Worm (Caenorhabditis elegans) whole organism, mixed stage, embryonic: Measurements from ENCODE around the gene ZK185.4.

Experiments
- M03D4.4 ChIP-seq: sonication (generic microtip); optimal IDR thresholded peaks from 2 replicates; lab custom pipeline; 2017; ENCODE audit warnings: mild to moderate bottlenecking, missing genetic modification characterization, missing compliant biosample characterization
- blmp-1 ChIP-seq: fragments of 150-350 bp; optimal IDR thresholded peaks from 2 replicates; lab custom pipeline; 2014; ENCODE audit warnings: missing biosample characterization, missing genetic modification characterization
- ceh-39 ChIP-seq: fragments of 150-350 bp; optimal IDR thresholded peaks from 2 replicates; lab custom pipeline; 2014; ENCODE audit warnings: missing biosample characterization, missing genetic modification characterization
- ceh-43 ChIP-seq: fragments of 200-800 bp; sonication (Bioruptor generic); optimal IDR thresholded peaks from 2 replicates; lab custom pipeline; 2018; ENCODE audit warnings: mild to moderate bottlenecking, missing genetic modification characterization, moderate library complexity, missing compliant biosample characterization
- ces-1 ChIP-seq: fragments of 150-350 bp; optimal IDR thresholded peaks from 2 replicates; lab custom pipeline; 2014; ENCODE audit warnings: missing biosample characterization, missing genetic modification reagents, missing genetic modification characterization
- cnd-1 ChIP-seq: fragments of 200-800 bp; sonication (Bioruptor generic); optimal IDR thresholded peaks from 2 replicates; lab custom pipeline; 2018; ENCODE audit warnings: mild to moderate bottlenecking, missing genetic modification characterization, missing compliant biosample characterization
- drap-1 ChIP-seq: fragments of 200-800 bp; sonication (Bioruptor generic); optimal IDR thresholded peaks from 3 replicates; lab custom pipeline; 2018; ENCODE audit warnings: mild to moderate bottlenecking, missing genetic modification characterization, missing compliant biosample characterization
- elt-1 ChIP-seq: sonication (generic microtip); optimal IDR thresholded peaks from 2 replicates; lab custom pipeline; 2017; ENCODE audit warnings: missing genetic modification characterization, mild to moderate bottlenecking, missing compliant biosample characterization, antibody characterized with exemption, moderate library complexity, borderline replicate concordance; ENCODE audit not compliant: insufficient read depth
- elt-3 ChIP-seq: fragments of 150-350 bp; optimal IDR thresholded peaks from 2 replicates; lab custom pipeline; 2014; ENCODE audit warnings: missing biosample characterization, missing genetic modification characterization
- flh-1 ChIP-seq: fragments of 200-800 bp; sonication (Bioruptor generic); optimal IDR thresholded peaks from 2 replicates; lab custom pipeline; 2018; ENCODE audit warnings: mild to moderate bottlenecking, missing genetic modification characterization, moderate library complexity, missing compliant biosample characterization
- ham-2 ChIP-seq: fragments of 200-800 bp; sonication (Bioruptor generic); optimal IDR thresholded peaks from 2 replicates; lab custom pipeline; 2018; ENCODE audit warnings: mild to moderate bottlenecking, missing genetic modification characterization, missing compliant biosample characterization
- hlh-1 ChIP-seq: fragments of 150-350 bp; optimal IDR thresholded peaks from 2 replicates; lab custom pipeline; 2014; ENCODE audit warnings: missing biosample characterization, missing genetic modification reagents, missing genetic modification characterization
- lin-13 ChIP-seq: fragments of 150-350 bp; optimal IDR thresholded peaks from 2 replicates; lab custom pipeline; 2014; ENCODE audit warnings: missing biosample characterization, missing genetic modification characterization
- lin-32 ChIP-seq: fragments of 200-800 bp; sonication (Bioruptor generic); optimal IDR thresholded peaks from 2 replicates; lab custom pipeline; 2018; ENCODE audit warnings: mild to moderate bottlenecking, missing genetic modification characterization, missing compliant biosample characterization
- mab-5 ChIP-seq: fragments of 150-350 bp; optimal IDR thresholded peaks from 2 replicates; lab custom pipeline; 2014; ENCODE audit warnings: missing biosample characterization, missing genetic modification characterization
- mep-1 ChIP-seq: fragments of 150-350 bp; optimal IDR thresholded peaks from 2 replicates; lab custom pipeline; 2017; ENCODE audit warnings: missing biosample characterization, missing genetic modification reagents, missing genetic modification characterization, inconsistent platforms
- mls-2 ChIP-seq: sonication (generic microtip); optimal IDR thresholded peaks from 2 replicates; lab custom pipeline; 2016; ENCODE audit warnings: mild to moderate bottlenecking, missing genetic modification characterization, moderate library complexity, missing compliant biosample characterization
- nhr-12 ChIP-seq: fragments of 150-350 bp; optimal IDR thresholded peaks from 2 replicates; lab custom pipeline; 2014; ENCODE audit warnings: missing biosample characterization, missing genetic modification characterization
- nhr-2 ChIP-seq: fragments of 150-350 bp; optimal IDR thresholded peaks from 2 replicates; lab custom pipeline; 2014; ENCODE audit warnings: missing biosample characterization, missing genetic modification characterization
- nhr-28 ChIP-seq: fragments of 150-350 bp; optimal IDR thresholded peaks from 2 replicates; lab custom pipeline; 2014; ENCODE audit warnings: missing biosample characterization, missing genetic modification characterization
- nhr-76 ChIP-seq: sonication (generic microtip); optimal IDR thresholded peaks from 2 replicates; lab custom pipeline; 2017; ENCODE audit warnings: missing biosample characterization, missing genetic modification characterization
- pha-4 ChIP-seq: fragments of 150-350 bp; optimal IDR thresholded peaks from 2 replicates; lab custom pipeline; 2018; ENCODE audit warnings: missing biosample characterization, missing genetic modification reagents, missing genetic modification characterization
- sem-2 ChIP-seq: fragments of 200-800 bp; sonication (Bioruptor generic); optimal IDR thresholded peaks from 2 replicates; lab custom pipeline; 2018; ENCODE audit warnings: mild to moderate bottlenecking, missing genetic modification characterization, missing compliant biosample characterization
- snpc-4 ChIP-seq: fragments of 150-350 bp; optimal IDR thresholded peaks from 2 replicates; lab custom pipeline; 2014; ENCODE audit warnings: missing biosample characterization, missing genetic modification characterization
- tbx-8 ChIP-seq: fragments of 200-800 bp; sonication (Bioruptor generic); optimal IDR thresholded peaks from 2 replicates; lab custom pipeline; 2018; ENCODE audit warnings: mild to moderate bottlenecking, missing genetic modification characterization, moderate library complexity, missing compliant biosample characterization
- unc-120 ChIP-seq: sonication (generic microtip); optimal IDR thresholded peaks from 2 replicates; lab custom pipeline; 2017; ENCODE audit warnings: missing genetic modification characterization, missing compliant biosample characterization; ENCODE audit not compliant: poor library complexity, severe bottlenecking
- unc-39 ChIP-seq: fragments of 150-350 bp; optimal IDR thresholded peaks from 2 replicates; lab custom pipeline; 2014; ENCODE audit warnings: missing biosample characterization, missing genetic modification characterization
- unc-62 ChIP-seq: fragments of 150-350 bp; optimal IDR thresholded peaks from 2 replicates; lab custom pipeline; 2014; ENCODE audit warnings: missing biosample characterization, missing genetic modification reagents, missing genetic modification characterization
- zip-8 ChIP-seq: fragments of 150-350 bp; optimal IDR thresholded peaks from 2 replicates; lab custom pipeline; 2014; ENCODE audit warnings: missing biosample characterization, missing genetic modification characterization
- ztf-11 ChIP-seq: fragments of 150-350 bp; optimal IDR thresholded peaks from 2 replicates; lab custom pipeline; 2014; ENCODE audit warnings: missing biosample characterization, missing genetic modification characterization

Gene ZK185.4

ce11 chrIV:4506637-4507036, 26.3 kb downstream of the ZK185.4 start, which contains the start of gene gbb-2:
TSS of gene gbb-2 (minus strand) at chrIV:4506748.
- TF ChIP-seq hlh-1 (peak; percentile 56), unc-62 (GFP tag; lab: Kevin White, UChicago) (no peak), unc-120 (tag; lab: Kevin White, UChicago) (peak; percentile 82), nhr-28 (tag; lab: Kevin White, UChicago) (no peak), zip-8 (tag; lab: Kevin White, UChicago) (no peak)

ce11 chrIV:4505078-4505477, 27.8 kb downstream of the ZK185.4 start:
- TF ChIP-seq elt-3 (tag; lab: Kevin White, UChicago) (no peak), ces-1 (GFP tag; lab: Kevin White, UChicago) (peak; percentile 87), tbx-8 (GFP tag; lab: Kevin White, UChicago) (no peak), mep-1 (no peak)

ce11 chrIV:4490148-4490652, 42.7 kb downstream of the ZK185.4 start, which contains the start of gene ZK180.7:
TSS of gene ZK180.7 (plus strand) at chrIV:4490542.
- no peak for TF ChIP-seq ceh-39 (tag; lab: Kevin White, UChicago)
- TF ChIP-seq unc-39: no peak
- no peak for TF ChIP-seq snpc-4 (tag; lab: Kevin White, UChicago)
- no peak for TF ChIP-seq ham-2 (GFP tag; lab: Kevin White, UChicago)
- TF ChIP-seq M03D4.4: no peak
- TF ChIP-seq drap-1 (GFP tag; lab: Kevin White, UChicago): no peak
- no peak for TF ChIP-seq pha-4 (tag; lab: Kevin White, UChicago)
- no peak for TF ChIP-seq flh-1 (GFP tag; lab: Kevin White, UChicago)
- no peak for TF ChIP-seq ztf-11
- TF ChIP-seq nhr-76 (tag; lab: Kevin White, UChicago): no peak
- TF ChIP-seq cnd-1 (tag; lab: Kevin White, UChicago): no peak
- no peak for TF ChIP-seq blmp-1
- no peak for TF ChIP-seq ceh-43 (GFP tag; lab: Kevin White, UChicago)
- TF ChIP-seq lin-32: no peak
- no peak for TF ChIP-seq zip-8 (tag; lab: Kevin White, UChicago)
- no peak for TF ChIP-seq nhr-28 (tag; lab: Kevin White, UChicago)
- TF ChIP-seq hlh-1: no peak
- TF ChIP-seq mls-2 (tag; lab: Kevin White, UChicago): no peak
- no peak for TF ChIP-seq lin-13 (tag; lab: Kevin White, UChicago)

- no peak for TF ChIP-seq elt-3 (tag; lab: Kevin White, UChicago)
- TF ChIP-seq pha-4 (tag; lab: Kevin White, UChicago): no peak
- TF ChIP-seq unc-62 (GFP tag; lab: Kevin White, UChicago): no peak
- TF ChIP-seq mep-1: no peak
- no peak for TF ChIP-seq blmp-1
- no peak for TF ChIP-seq drap-1 (GFP tag; lab: Kevin White, UChicago)
- TF ChIP-seq zip-8 (tag; lab: Kevin White, UChicago): no peak
- no peak for TF ChIP-seq unc-120 (tag; lab: Kevin White, UChicago)
- no peak for TF ChIP-seq ceh-43 (GFP tag; lab: Kevin White, UChicago)
Measured at ce11 chrIV:4486738-4487137, 46.2 kb downstream of the ZK185.4 start, which contains the start of gene trx-3. TSS of gene trx-3 (plus strand) at chrIV:4487028.

- TF ChIP-seq ztf-11: no peak
- no peak for TF ChIP-seq nhr-2 (tag; lab: Kevin White, UChicago)
- no peak for TF ChIP-seq pha-4 (tag; lab: Kevin White, UChicago)
- no peak for TF ChIP-seq cnd-1 (tag; lab: Kevin White, UChicago)
- TF ChIP-seq zip-8 (tag; lab: Kevin White, UChicago): no peak
- TF ChIP-seq nhr-12: no peak
- TF ChIP-seq ceh-39 (tag; lab: Kevin White, UChicago): no peak
- TF ChIP-seq mab-5: no peak
- no peak for TF ChIP-seq drap-1 (GFP tag; lab: Kevin White, UChicago)
- no peak for TF ChIP-seq mls-2 (tag; lab: Kevin White, UChicago)
- no peak for TF ChIP-seq mep-1
- TF ChIP-seq sem-2 (GFP tag; lab: Kevin White, UChicago): no peak
Measured at ce11 chrIV:4484555-4484954, 48.4 kb downstream of the ZK185.4 start.

ce11 chrIV:4482531-4482930, 50.4 kb downstream of the ZK185.4 start, which contains the start of gene M01H9.4:
TSS of gene M01H9.4 (minus strand) at chrIV:4482909.
- TF ChIP-seq mls-2 (tag; lab: Kevin White, UChicago): no peak
- no peak for TF ChIP-seq ham-2 (GFP tag; lab: Kevin White, UChicago)
- TF ChIP-seq M03D4.4: no peak
- TF ChIP-seq elt-1 (tag; lab: Kevin White, UChicago): no peak
- no peak for TF ChIP-seq unc-39
- TF ChIP-seq blmp-1: no peak
- TF ChIP-seq tbx-8 (GFP tag; lab: Kevin White, UChicago): no peak
- no peak for TF ChIP-seq hlh-1
